Fruit fly (Drosophila melanogaster): Measurements from ENCODE around the gene alpha-Man-IIa.

alpha-Man-IIa gene

DNA sequence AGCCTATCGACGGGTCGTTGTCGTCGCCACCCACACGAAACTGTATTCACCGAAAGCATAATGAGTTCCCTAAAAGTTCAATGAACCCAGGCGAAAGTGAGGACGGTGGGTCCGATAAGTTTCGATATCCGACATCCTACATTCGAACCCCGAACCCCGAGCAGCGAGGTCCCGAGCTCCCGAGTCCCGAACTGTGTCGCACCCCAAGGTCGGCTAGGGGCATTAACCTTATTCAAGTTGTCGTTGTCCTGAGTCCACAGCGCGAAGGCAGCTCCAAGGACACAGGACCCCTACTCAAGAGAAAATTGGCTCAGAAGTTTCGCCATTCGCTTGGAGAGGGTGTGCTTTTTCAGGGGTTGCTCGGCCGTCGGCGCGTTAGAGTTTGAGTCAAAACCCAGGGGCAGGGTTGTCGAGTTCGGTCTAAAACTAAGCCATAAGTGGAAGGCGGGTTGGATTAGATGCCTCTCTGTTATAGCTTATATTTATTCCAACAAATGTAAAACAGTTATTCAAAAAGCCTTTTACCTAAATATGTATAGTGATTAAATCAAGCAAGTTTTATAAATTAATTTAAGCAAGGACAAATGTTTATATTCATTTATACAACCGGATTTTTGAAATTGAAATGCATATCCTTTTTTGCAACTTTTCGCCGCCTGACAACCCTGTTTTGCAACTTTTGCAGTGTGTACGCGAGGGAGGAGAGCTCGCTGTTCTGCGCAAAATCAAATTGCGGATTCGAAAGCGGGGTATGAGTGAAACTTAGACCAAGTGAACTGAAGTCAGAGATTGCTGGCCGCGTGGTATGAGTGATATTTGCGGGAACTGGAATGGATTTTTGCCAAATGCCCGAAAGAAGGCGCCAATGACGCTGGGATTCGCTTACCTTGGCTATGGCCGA lies 47.3 kb downstream of the alpha-Man-IIa start (continued):
- TF ChIP-seq twi (tag; optimal IDR thresholded peaks at IDR 0.05) = peak; percentile 6
- no peak for TF ChIP-seq vnd (GFP tag; IDR thresholded peaks at IDR 0.05; ENCODE audit: partially characterized antibody)
- no peak for TF ChIP-seq usp (GFP tag; optimal IDR thresholded peaks at IDR 0.05)
- TF ChIP-seq CG11456 (GFP tag; IDR thresholded peaks at IDR 0.05) = no peak
- TF ChIP-seq dm (GFP tag; optimal IDR thresholded peaks at IDR 0.05) = peak; percentile 23
- TF ChIP-seq zfh1 (GFP tag; IDR thresholded peaks at IDR 0.05) = no peak
- TF ChIP-seq Dfd (GFP tag; optimal IDR thresholded peaks at IDR 0.05) = no peak
- peak; percentile 74 for TF ChIP-seq Fer3 (tag; optimal IDR thresholded peaks at IDR 0.05)
- TF ChIP-seq TFAM (GFP tag; optimal IDR thresholded peaks at IDR 0.05) = no peak
- TF ChIP-seq aop (GFP tag; IDR thresholded peaks at IDR 0.05) = no peak
- peak; percentile 54 for TF ChIP-seq Side (GFP tag; optimal IDR thresholded peaks at IDR 0.05)
- peak; percentile 58; the same call in 1 of the 2 replicates for TF ChIP-seq ttk (GFP tag; IDR thresholded peaks at IDR 0.05)
- TF ChIP-seq ERR (GFP tag; optimal IDR thresholded peaks at IDR 0.05) = no peak
- TF ChIP-seq CG14860 (GFP tag; IDR thresholded peaks at IDR 0.05; ENCODE audit: partially characterized antibody) = no peak
- TF ChIP-seq CG7786 (GFP tag; optimal IDR thresholded peaks at IDR 0.05) = peak; percentile 49
- no peak for TF ChIP-seq Scr (GFP tag; IDR thresholded peaks at IDR 0.05; ENCODE audit: partially characterized antibody)
- TF ChIP-seq CG13624 (GFP tag; optimal IDR thresholded peaks at IDR 0.05) = peak; percentile 60
- TF ChIP-seq lbe (GFP tag; optimal IDR thresholded peaks at IDR 0.05) = no peak
- peak; percentile 46; the same call in 1 of the 3 replicates for TF ChIP-seq Mrtf (GFP tag; IDR thresholded peaks at IDR 0.05)
- TF ChIP-seq CG13287 (GFP tag; IDR thresholded peaks at IDR 0.05; ENCODE audit: partially characterized antibody) = no peak
- no peak for TF ChIP-seq CG1024 (GFP tag; IDR thresholded peaks at IDR 0.05)
- no peak for TF ChIP-seq ase (GFP tag; IDR thresholded peaks at IDR 0.05)
- peak in 1 of 2 experiments; percentile 53 for TF ChIP-seq insv (GFP tag; optimal IDR thresholded peaks at IDR 0.05)
- TF ChIP-seq z (GFP tag; IDR thresholded peaks at IDR 0.05) = peak; percentile 82; the same call in 2 of the 3 replicates
- TF ChIP-seq CG6254 (GFP tag; optimal IDR thresholded peaks at IDR 0.05) = no peak
- TF ChIP-seq disco-r (GFP tag; optimal IDR thresholded peaks at IDR 0.05) = peak; percentile 6
- peak in 1 of 2 experiments; percentile 59 for TF ChIP-seq bsh (GFP tag; optimal IDR thresholded peaks at IDR 0.05)
- peak; percentile 45 for TF ChIP-seq croc (GFP tag; conservative IDR thresholded peaks at IDR 0.05)
- TF ChIP-seq Xbp1 (GFP tag; optimal IDR thresholded peaks at IDR 0.05) = peak; percentile 61
- TF ChIP-seq pan (optimal IDR thresholded peaks at IDR 0.05) = no peak
- peak in 1 of 2 experiments; percentile 59 for TF ChIP-seq pan (GFP tag; optimal IDR thresholded peaks at IDR 0.05 in 1 of 2, IDR thresholded peaks at IDR 0.05 in 1 of 2)
- no peak for TF ChIP-seq MESR4 (GFP tag; optimal IDR thresholded peaks at IDR 0.05)
- TF ChIP-seq en (GFP tag; optimal IDR thresholded peaks at IDR 0.05) = no peak
- peak; percentile 68 for TF ChIP-seq vvl (GFP tag; IDR thresholded peaks at IDR 0.05)
- TF ChIP-seq Atf-2 (GFP tag; optimal IDR thresholded peaks at IDR 0.05) = peak; percentile 8
- TF ChIP-seq so (GFP tag; IDR thresholded peaks at IDR 0.05) = peak; percentile 29; the same call in 1 of the 3 replicates
- TF ChIP-seq sens (GFP tag) = peak; percentile 82
- TF ChIP-seq Bteb2 (GFP tag; optimal IDR thresholded peaks at IDR 0.05) = peak; percentile 55
- TF ChIP-seq CG6654 (GFP tag; optimal IDR thresholded peaks at IDR 0.05) = peak; percentile 29
- peak; percentile 0 for TF ChIP-seq CTCF (GFP tag; optimal IDR thresholded peaks at IDR 0.05)
- peak; percentile 45; the same call in 1 of the 2 replicates for TF ChIP-seq CG32772 (GFP tag; IDR thresholded peaks at IDR 0.05)
- peak; percentile 50 for TF ChIP-seq run (tag; optimal IDR thresholded peaks at IDR 0.05)
- peak; percentile 73 for TF ChIP-seq seq (GFP tag; IDR thresholded peaks at IDR 0.05)
- peak; percentile 62 for TF ChIP-seq Xrp1 (GFP tag; IDR thresholded peaks at IDR 0.05)
- peak; percentile 79; the same call in 2 of the 3 replicates for TF ChIP-seq dysf (GFP tag; IDR thresholded peaks at IDR 0.05)
- TF ChIP-seq gem (tag; optimal IDR thresholded peaks at IDR 0.05) = peak; percentile 81
- TF ChIP-seq CG13123 (GFP tag; optimal IDR thresholded peaks at IDR 0.05) = no peak
- TF ChIP-seq ftz-f1 (GFP tag; optimal IDR thresholded peaks at IDR 0.05) = peak; percentile 84
- peak; percentile 65 for TF ChIP-seq CG9932 (GFP tag; IDR thresholded peaks at IDR 0.05)
- peak; percentile 62 for TF ChIP-seq pho (GFP tag; optimal IDR thresholded peaks at IDR 0.05)
- TF ChIP-seq Ets65A (GFP tag) = no peak
